Worm (Caenorhabditis elegans) whole organism, L3 larva: ENCODE results near the gene scl-11.

ENCODE experiments used
- ceh-28 ChIP-seq: fragments of 150-350 bp; optimal IDR thresholded peaks from 2 replicates; lab custom pipeline; 2014; ENCODE audit warnings: missing biosample characterization, missing genetic modification reagents, missing genetic modification characterization
- fkh-2 ChIP-seq: fragments of 150-350 bp; optimal IDR thresholded peaks from 2 replicates; lab custom pipeline; 2014; ENCODE audit warnings: missing biosample characterization, missing genetic modification reagents, missing genetic modification characterization
- nfya-1 ChIP-seq: sonication (generic microtip); optimal IDR thresholded peaks from 2 replicates; lab custom pipeline; 2017; ENCODE audit warnings: missing genetic modification characterization, mild to moderate bottlenecking, missing compliant biosample characterization, antibody characterized with exemption, moderate library complexity; ENCODE audit not compliant: insufficient read depth
- nhr-237 ChIP-seq: fragments of 150-350 bp; optimal IDR thresholded peaks from 2 replicates; lab custom pipeline; 2014; ENCODE audit warnings: missing biosample characterization, missing genetic modification characterization
- tbx-2 ChIP-seq: sonication (generic microtip); optimal IDR thresholded peaks from 2 replicates; lab custom pipeline; 2016; ENCODE audit warnings: mild to moderate bottlenecking, missing genetic modification characterization, missing compliant biosample characterization

DNA sequence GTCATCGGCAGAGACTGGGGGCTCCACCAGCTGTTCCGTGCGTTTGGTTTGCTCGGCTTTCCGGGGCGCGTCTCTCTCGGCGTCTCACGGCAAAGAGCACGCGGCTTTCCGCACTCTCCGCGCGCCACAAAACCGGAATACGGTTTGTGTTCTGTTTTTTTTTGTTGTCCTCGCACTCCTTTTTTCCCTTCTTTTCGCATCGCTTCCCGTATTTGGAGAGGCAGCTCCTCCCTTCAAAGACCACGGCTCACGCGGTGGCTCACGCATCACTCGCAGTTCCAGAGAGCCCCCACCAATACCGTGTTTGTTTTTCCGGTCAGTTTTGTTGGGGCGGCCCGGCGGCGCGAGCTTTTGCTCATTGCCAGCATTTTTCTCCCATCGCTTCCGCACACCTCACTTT lies 28.3 kb upstream of the scl-11 start:
- TF ChIP-seq tbx-2 (tag; lab: Kevin White, UChicago) (no peak), nfya-1 (tag; lab: Kevin White, UChicago) (no peak), fkh-2 (no peak), nhr-237 (tag; lab: Kevin White, UChicago) (no peak), ceh-28 (tag; lab: Kevin White, UChicago) (no peak)
